Fruit fly (Drosophila melanogaster): ENCODE measurements around the gene CG33783.

CG33783 gene

DNA sequence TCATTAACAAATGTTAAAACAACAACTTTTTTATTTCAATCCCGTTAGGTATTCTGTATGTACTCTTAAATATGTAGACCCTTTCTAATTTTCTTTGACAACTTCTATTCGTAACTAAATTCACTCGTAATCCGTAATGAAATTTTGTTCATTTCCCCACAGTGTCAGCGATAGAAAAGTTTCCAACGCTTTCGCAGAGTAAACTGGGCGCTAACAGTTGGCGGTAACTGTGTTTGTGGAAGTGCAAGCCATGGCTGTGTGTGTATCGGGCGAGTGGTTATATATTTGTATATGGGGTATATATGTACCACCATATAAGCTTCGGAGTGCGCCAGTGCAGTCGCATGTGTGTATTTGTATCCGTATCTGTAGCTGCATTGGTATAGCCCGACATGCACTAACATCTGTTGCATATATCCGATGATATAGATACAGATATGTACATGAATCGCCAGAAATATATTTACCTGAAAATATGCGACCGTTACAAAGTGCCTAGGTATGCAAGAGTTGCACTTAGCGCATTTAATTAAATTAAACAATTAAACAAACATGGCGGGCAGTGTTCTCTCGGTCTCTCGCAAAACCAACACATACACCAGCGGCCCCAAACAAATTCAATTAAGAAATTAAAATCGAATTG lies 15.0 kb downstream of the CG33783 start (continued):
- TF ChIP-seq Chrac-16 (GFP tag; optimal IDR thresholded peaks at IDR 0.05) (no peak), HLH3B (GFP tag; IDR thresholded peaks at IDR 0.05) (0 out of 2 replicates have a peak, but pooled peaks have one; percentile 16), CG12299 (tag; optimal IDR thresholded peaks at IDR 0.05) (no peak), CG17612 (GFP tag; IDR thresholded peaks at IDR 0.05) (no peak), Trl (optimal IDR thresholded peaks at IDR 0.05) (no peak), Trl (GFP tag; optimal IDR thresholded peaks at IDR 0.05) (no peak), pita (GFP tag; optimal IDR thresholded peaks at IDR 0.05) (no peak), fd64A (GFP tag; optimal IDR thresholded peaks at IDR 0.05) (no peak), sisA (GFP tag; IDR thresholded peaks at IDR 0.05) (peak; percentile 42; the same call in 1 of the 2 replicates), CG1603 (tag; optimal IDR thresholded peaks at IDR 0.05) (peak; percentile 4), CG9437 (GFP tag; optimal IDR thresholded peaks at IDR 0.05) (no peak), CG4282 (GFP tag; optimal IDR thresholded peaks at IDR 0.05) (no peak), wek (GFP tag; optimal IDR thresholded peaks at IDR 0.05) (no peak), CG3726 (GFP tag; IDR thresholded peaks at IDR 0.05) (no peak), crol (GFP tag; IDR thresholded peaks at IDR 0.05) (no peak), Atf3 (GFP tag; optimal IDR thresholded peaks at IDR 0.05) (no peak), CG8388 (GFP tag; optimal IDR thresholded peaks at IDR 0.05) (peak; percentile 90)

DNA sequence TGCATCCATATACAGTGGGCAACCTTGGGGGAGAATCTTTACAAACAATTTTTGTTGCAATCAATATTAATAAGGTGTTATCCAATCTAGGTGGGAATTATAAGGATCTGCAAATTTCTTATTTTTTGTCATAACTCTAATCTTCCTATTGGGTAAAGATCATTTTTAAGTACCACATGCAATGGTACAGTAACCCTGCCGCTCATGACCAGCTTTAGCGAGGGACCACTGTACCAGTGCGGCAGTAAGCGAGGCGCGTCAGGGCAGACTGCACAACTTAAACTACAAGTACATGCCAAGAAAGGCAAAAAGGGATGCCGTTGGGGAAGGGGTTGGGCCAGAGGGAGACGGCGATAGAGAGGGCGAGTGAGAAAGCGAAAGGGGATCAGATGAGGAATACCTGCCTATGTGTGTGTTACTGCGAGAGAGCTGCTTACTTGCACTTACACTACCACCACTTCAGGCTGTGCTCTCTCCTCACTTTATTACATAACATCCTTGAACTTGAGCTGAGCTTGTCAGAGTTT lies 16.0 kb downstream of the CG33783 start:
- TF ChIP-seq HHEX (GFP tag; optimal IDR thresholded peaks at IDR 0.05) (no peak), CG1603 (tag; optimal IDR thresholded peaks at IDR 0.05) (peak; percentile 3), sens (GFP tag) (peak; percentile 79), CG9215 (GFP tag; IDR thresholded peaks at IDR 0.05) (no peak), Med (GFP tag) (peak; percentile 71), Pdp1 (GFP tag; optimal IDR thresholded peaks at IDR 0.05) (peak in 1 of 2 experiments; percentile 73), CG7987 (GFP tag; optimal IDR thresholded peaks at IDR 0.05) (no peak), croc (GFP tag; conservative IDR thresholded peaks at IDR 0.05) (0 out of 3 replicates have a peak, but pooled peaks have one; percentile 12), bsh (GFP tag; optimal IDR thresholded peaks at IDR 0.05) (peak; percentile 21 to 83), lmd (GFP tag; IDR thresholded peaks at IDR 0.05) (peak; percentile 10; the same call in 1 of the 2 replicates), zen (tag; optimal IDR thresholded peaks at IDR 0.05) (no peak), CG13287 (GFP tag; IDR thresholded peaks at IDR 0.05; ENCODE audit: partially characterized antibody) (no peak), ems (GFP tag; optimal IDR thresholded peaks at IDR 0.05) (no peak), corto (GFP tag; optimal IDR thresholded peaks at IDR 0.05) (peak; percentile 73), NC2β (GFP tag; optimal IDR thresholded peaks at IDR 0.05) (no peak), bigmax (GFP tag; optimal IDR thresholded peaks at IDR 0.05) (no peak), HLHmδ (GFP tag; optimal IDR thresholded peaks at IDR 0.05) (no peak), dmrt99B (tag; optimal IDR thresholded peaks at IDR 0.05) (no peak), nom (GFP tag; optimal IDR thresholded peaks at IDR 0.05) (peak; percentile 85), prd (optimal IDR thresholded peaks at IDR 0.05) (no peak), prd (GFP tag; IDR thresholded peaks at IDR 0.05) (peak; percentile 20; the same call in 1 of the 3 replicates), Nf-YA (GFP tag; IDR thresholded peaks at IDR 0.05) (no peak), Sox100B (GFP tag; optimal IDR thresholded peaks at IDR 0.05) (no peak), D19B (GFP tag; optimal IDR thresholded peaks at IDR 0.05) (no peak), fu2 (GFP tag; optimal IDR thresholded peaks at IDR 0.05) (no peak), grau (tag; optimal IDR thresholded peaks at IDR 0.05) (peak; percentile 64), CG17359 (tag; optimal IDR thresholded peaks at IDR 0.05) (no peak), CG5953 (GFP tag; IDR thresholded peaks at IDR 0.05) (no peak), CG32772 (GFP tag; IDR thresholded peaks at IDR 0.05) (no peak), ash1 (GFP tag; optimal IDR thresholded peaks at IDR 0.05) (no peak), row (GFP tag; IDR thresholded peaks at IDR 0.05) (peak; percentile 30; the same call in 1 of the 3 replicates), CG17568 (GFP tag; optimal IDR thresholded peaks at IDR 0.05) (no peak), unc-4 (GFP tag; IDR thresholded peaks at IDR 0.05; ENCODE audit: partially characterized antibody) (no peak)
